Fruit fly (Drosophila melanogaster): ENCODE measurements around the gene CG14260.

The CG14260 gene

DNA sequence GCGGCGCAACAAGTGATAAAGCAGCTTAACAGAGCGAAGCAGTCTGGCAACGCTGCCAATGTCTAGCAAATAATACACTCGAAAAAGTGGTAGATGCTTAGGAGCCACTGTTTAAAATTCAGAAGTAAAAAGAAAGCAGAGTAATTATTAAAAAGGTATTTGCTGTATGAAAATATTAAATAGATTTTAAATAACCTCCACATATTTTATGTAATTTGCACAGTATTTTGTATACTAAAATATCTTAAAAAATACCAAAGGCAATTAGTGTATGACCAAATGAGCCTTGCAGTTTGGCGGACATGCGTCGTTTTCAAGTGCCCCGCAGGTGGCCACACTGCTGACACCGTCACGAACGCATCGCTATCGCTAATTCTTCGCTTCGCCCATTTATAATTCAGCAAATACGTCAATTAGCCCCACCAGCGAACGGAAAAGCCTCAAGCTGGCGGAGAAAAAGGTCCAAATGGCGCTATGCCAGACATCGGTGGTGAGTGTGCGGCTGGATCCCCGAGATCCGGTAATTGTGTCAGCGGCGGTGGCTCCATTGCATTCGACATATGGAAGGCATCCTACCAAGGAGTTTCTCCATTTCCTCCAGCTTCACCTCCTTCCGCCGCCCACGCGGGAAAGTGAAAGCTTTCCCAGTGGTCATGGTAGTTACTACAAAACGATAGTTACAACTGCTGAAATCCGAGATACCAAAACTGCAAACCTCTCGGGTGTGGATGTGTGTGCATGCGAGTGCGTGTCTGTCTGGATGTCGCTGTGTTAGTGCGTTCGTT, 11.9 kb upstream of the CG14260 start, which contains the start of gene pll:
TSS of gene pll (minus strand) at position 47 of the 785 bp plus-strand sequence.
- TF ChIP-seq CG3407 (GFP tag; optimal IDR thresholded peaks at IDR 0.05) (peak; percentile 11), CG15073 (GFP tag; optimal IDR thresholded peaks at IDR 0.05) (no peak), CG15696 (tag; optimal IDR thresholded peaks at IDR 0.05) (peak; percentile 58), CG1602 (GFP tag; optimal IDR thresholded peaks at IDR 0.05) (peak; percentile 81), B-H1 (GFP tag; IDR thresholded peaks at IDR 0.05) (peak; percentile 90), CG8359 (GFP tag; optimal IDR thresholded peaks at IDR 0.05; ENCODE audit: borderline replicate concordance) (no peak), mam (GFP tag; optimal IDR thresholded peaks at IDR 0.05) (peak; percentile 89), schlank (tag; optimal IDR thresholded peaks at IDR 0.05) (peak; percentile 50), hbn (GFP tag; IDR thresholded peaks at IDR 0.05; ENCODE audit: partially characterized antibody) (peak; percentile 44; the same call in 1 of the 2 replicates), CG11560 (tag; IDR thresholded peaks at IDR 0.05) (peak; percentile 58; the same call in 1 of the 3 replicates), ato (GFP tag; IDR thresholded peaks at IDR 0.05; ENCODE audit: partially characterized antibody) (no peak), CG17568 (GFP tag; optimal IDR thresholded peaks at IDR 0.05) (no peak), CG4854 (GFP tag; optimal IDR thresholded peaks at IDR 0.05) (peak; percentile 53), kah (GFP tag; optimal IDR thresholded peaks at IDR 0.05) (peak; percentile 93), ash1 (GFP tag; optimal IDR thresholded peaks at IDR 0.05) (no peak), tap (tag; optimal IDR thresholded peaks at IDR 0.05) (no peak), Nf-YB (GFP tag; optimal IDR thresholded peaks at IDR 0.05) (peak; percentile 41), CG3838 (GFP tag; optimal IDR thresholded peaks at IDR 0.05) (peak; percentile 53), lab (GFP tag; optimal IDR thresholded peaks at IDR 0.05) (peak; percentile 86), tup (GFP tag; optimal IDR thresholded peaks at IDR 0.05) (peak; percentile 36), Hr51 (GFP tag; optimal IDR thresholded peaks at IDR 0.05) (peak; percentile 70 to 77), tll (GFP tag; optimal IDR thresholded peaks at IDR 0.05) (peak in 1 of 2 experiments; percentile 44), fru (optimal IDR thresholded peaks at IDR 0.05) (no peak), CG2129 (GFP tag; IDR thresholded peaks at IDR 0.05; ENCODE audit: partially characterized antibody) (no peak), CkIIα-i1 (GFP tag; IDR thresholded peaks at IDR 0.05) (no peak), fd64A (GFP tag; optimal IDR thresholded peaks at IDR 0.05) (no peak), CG13624 (GFP tag; optimal IDR thresholded peaks at IDR 0.05) (peak; percentile 77), Meics (GFP tag; optimal IDR thresholded peaks at IDR 0.05) (peak; percentile 76), Ravus (GFP tag; IDR thresholded peaks at IDR 0.05) (peak; percentile 46; the same call in 1 of the 2 replicates), Doc2 (GFP tag; IDR thresholded peaks at IDR 0.05) (no peak), CG17829 (tag; optimal IDR thresholded peaks at IDR 0.05) (peak; percentile 91), NC2α (GFP tag; optimal IDR thresholded peaks at IDR 0.05) (no peak), CG16813 (GFP tag; IDR thresholded peaks at IDR 0.05; ENCODE audit: partially characterized antibody) (peak; percentile 29; the same call in 1 of the 3 replicates), MTF-1 (GFP tag; optimal IDR thresholded peaks at IDR 0.05; ENCODE audit: borderline replicate concordance) (peak; percentile 60), PHDP (tag; optimal IDR thresholded peaks at IDR 0.05) (peak; percentile 82), Bgb (GFP tag; IDR thresholded peaks at IDR 0.05; ENCODE audit: partially characterized antibody) (peak; percentile 66), Atf3 (GFP tag; optimal IDR thresholded peaks at IDR 0.05) (peak; percentile 5), CG32772 (GFP tag; IDR thresholded peaks at IDR 0.05) (peak; percentile 89), gsb (GFP tag; IDR thresholded peaks at IDR 0.05) (peak; percentile 84), jigr1 (GFP tag; IDR thresholded peaks at IDR 0.05) (no peak), psq (GFP tag; optimal IDR thresholded peaks at IDR 0.05) (peak; percentile 37), Hand (GFP tag; optimal IDR thresholded peaks at IDR 0.05) (peak; percentile 23), CG10543 (GFP tag; optimal IDR thresholded peaks at IDR 0.05) (peak; percentile 41), Antp (GFP tag; optimal IDR thresholded peaks at IDR 0.05) (peak; percentile 32), CHES-1-like (GFP tag; optimal IDR thresholded peaks at IDR 0.05) (peak; percentile 66), BtbVII (GFP tag; optimal IDR thresholded peaks at IDR 0.05) (peak; percentile 34), sens (GFP tag) (peak; percentile 94), salm (tag; optimal IDR thresholded peaks at IDR 0.05) (peak; percentile 40)
